Worm (Caenorhabditis elegans) whole organism, mixed stage, embryonic: ENCODE measurements around the gene D1025.10.

Source experiments
- M03D4.4 ChIP-seq: sonication (generic microtip); optimal IDR thresholded peaks from 2 replicates; lab custom pipeline; 2017; ENCODE audit warnings: mild to moderate bottlenecking, missing genetic modification characterization, missing compliant biosample characterization
- elt-3 ChIP-seq: fragments of 150-350 bp; optimal IDR thresholded peaks from 2 replicates; lab custom pipeline; 2014; ENCODE audit warnings: missing biosample characterization, missing genetic modification characterization
- ham-2 ChIP-seq: fragments of 200-800 bp; sonication (Bioruptor generic); optimal IDR thresholded peaks from 2 replicates; lab custom pipeline; 2018; ENCODE audit warnings: mild to moderate bottlenecking, missing genetic modification characterization, missing compliant biosample characterization
- nhr-12 ChIP-seq: fragments of 150-350 bp; optimal IDR thresholded peaks from 2 replicates; lab custom pipeline; 2014; ENCODE audit warnings: missing biosample characterization, missing genetic modification characterization
- nhr-28 ChIP-seq: fragments of 150-350 bp; optimal IDR thresholded peaks from 2 replicates; lab custom pipeline; 2014; ENCODE audit warnings: missing biosample characterization, missing genetic modification characterization
- nhr-76 ChIP-seq: sonication (generic microtip); optimal IDR thresholded peaks from 2 replicates; lab custom pipeline; 2017; ENCODE audit warnings: missing biosample characterization, missing genetic modification characterization
- snpc-4 ChIP-seq: fragments of 150-350 bp; optimal IDR thresholded peaks from 2 replicates; lab custom pipeline; 2014; ENCODE audit warnings: missing biosample characterization, missing genetic modification characterization
- sptf-1 ChIP-seq: sonication (generic microtip); optimal IDR thresholded peaks from 2 replicates; lab custom pipeline; 2017; ENCODE audit warnings: mild to moderate bottlenecking, missing genetic modification characterization, moderate library complexity, missing compliant biosample characterization
- unc-62 ChIP-seq: fragments of 150-350 bp; optimal IDR thresholded peaks from 2 replicates; lab custom pipeline; 2014; ENCODE audit warnings: missing biosample characterization, missing genetic modification reagents, missing genetic modification characterization
- ztf-11 ChIP-seq: fragments of 150-350 bp; optimal IDR thresholded peaks from 2 replicates; lab custom pipeline; 2014; ENCODE audit warnings: missing biosample characterization, missing genetic modification characterization

- no peak for TF ChIP-seq sptf-1 (tag; lab: Kevin White, UChicago)
- TF ChIP-seq unc-62 (GFP tag; lab: Kevin White, UChicago): peak; percentile 83
- peak; percentile 32 for TF ChIP-seq ham-2 (GFP tag; lab: Kevin White, UChicago)
- no peak for TF ChIP-seq snpc-4
- TF ChIP-seq M03D4.4 (tag; lab: Kevin White, UChicago): no peak
- TF ChIP-seq nhr-28 (tag; lab: Kevin White, UChicago): no peak
- no peak for TF ChIP-seq ztf-11 (tag; lab: Kevin White, UChicago)
- no peak for TF ChIP-seq nhr-76 (tag; lab: Kevin White, UChicago)
- TF ChIP-seq elt-3: no peak
- no peak for TF ChIP-seq nhr-12 (tag; lab: Kevin White, UChicago)
These were observed 7.8 kb upstream of the D1025.10 start for ce11 chrX:14508823-14509259.
